Worm (Caenorhabditis elegans): ENCODE results near the gene srh-59.

- TF ChIP-seq ztf-29 (GFP tag; IDR thresholded peaks at IDR 0.05) (no peak), T22C8.4 (GFP tag; IDR thresholded peaks at IDR 0.05) (no peak), ztf-23 (GFP tag; IDR thresholded peaks at IDR 0.05) (no peak)
Measured at ce11 chrII:3581752-3582151, at the start of gene srh-59.

All from whole organism, midembryonic.